Worm (Caenorhabditis elegans): ENCODE results near the gene R01H2.2.

Gene R01H2.2

DNA sequence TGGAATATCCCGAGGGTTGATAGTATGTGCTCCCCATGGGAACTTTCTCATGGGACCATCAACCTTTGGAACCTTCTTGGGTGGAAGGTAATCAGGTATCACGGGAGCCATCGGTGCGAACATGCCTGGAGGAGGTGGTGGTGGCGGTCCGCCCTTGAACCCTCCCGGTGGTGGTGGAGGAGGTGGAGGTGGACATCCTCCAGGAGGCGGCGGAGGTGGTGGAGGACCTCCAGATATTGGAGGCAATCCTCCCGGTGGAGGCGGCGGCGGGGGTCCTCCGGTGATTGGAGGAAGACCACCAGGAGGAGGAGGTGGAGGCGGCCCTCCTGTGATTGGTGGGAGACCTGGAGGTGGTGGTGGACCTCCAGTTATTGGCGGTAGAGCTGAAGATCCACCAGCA lies 30.5 kb upstream of the R01H2.2 start:
- TF ChIP-seq unc-62 (GFP tag; optimal IDR thresholded peaks at IDR 0.05): no peak

DNA sequence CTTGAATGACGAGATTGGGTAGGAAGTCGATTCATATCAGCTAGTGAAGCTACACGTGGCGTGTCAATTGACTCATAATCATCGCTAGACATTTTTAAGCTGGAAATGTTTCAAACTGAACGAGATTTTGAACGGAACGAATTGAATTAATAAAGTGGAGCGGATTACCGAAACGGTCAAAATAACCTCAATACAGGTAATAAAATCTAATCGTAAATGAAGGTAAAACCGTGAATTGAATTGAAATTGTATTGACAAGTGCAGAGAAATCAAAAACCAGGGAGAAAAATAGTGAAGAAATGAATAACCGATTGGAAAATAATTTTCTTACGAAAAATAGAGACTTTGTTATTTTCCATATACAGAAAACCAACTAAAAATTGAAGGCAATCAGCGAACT lies 27.2 kb upstream of the R01H2.2 start, which contains the start of gene cyk-1:
Gene cyk-1, minus strand, starts transcription at position 101 of the 400 bp plus-strand sequence.
- TF ChIP-seq lin-39 (tag; optimal IDR thresholded peaks at IDR 0.05): no peak
- TF ChIP-seq ZK546.5 (tag; optimal IDR thresholded peaks at IDR 0.05): no peak
- TF ChIP-seq fkh-10 (GFP tag; optimal IDR thresholded peaks at IDR 0.05): no peak
- TF ChIP-seq pqm-1 (tag; optimal IDR thresholded peaks at IDR 0.05): no peak
- TF ChIP-seq nhr-23 (tag; optimal IDR thresholded peaks at IDR 0.05): no peak
- no peak for TF ChIP-seq mdl-1 (tag; optimal IDR thresholded peaks at IDR 0.05)
- no peak for TF ChIP-seq ceh-16 (tag; optimal IDR thresholded peaks at IDR 0.05)
- no peak for TF ChIP-seq ceh-82 (tag; optimal IDR thresholded peaks at IDR 0.05)
- TF ChIP-seq nhr-11 (tag; optimal IDR thresholded peaks at IDR 0.05): no peak
- TF ChIP-seq ceh-9 (tag; optimal IDR thresholded peaks at IDR 0.05): no peak
- TF ChIP-seq eor-1 (tag; optimal IDR thresholded peaks at IDR 0.05): no peak
- no peak for TF ChIP-seq elt-2 (tag; optimal IDR thresholded peaks at IDR 0.05)
- no peak for TF ChIP-seq zag-1 (tag; optimal IDR thresholded peaks at IDR 0.05)
- TF ChIP-seq nfya-1 (tag; optimal IDR thresholded peaks at IDR 0.05; ENCODE audit: insufficient read depth): no peak
- no peak for TF ChIP-seq ama-1 (optimal IDR thresholded peaks at IDR 0.05)
- TF ChIP-seq tbx-2 (tag; optimal IDR thresholded peaks at IDR 0.05): no peak

ce11 chrIII:7030044-7030804 lies 26.1 kb upstream of the R01H2.2 start:
- TF ChIP-seq egl-27 (tag; optimal IDR thresholded peaks at IDR 0.05): peak; percentile 34
- no peak for TF ChIP-seq egl-5 (tag; optimal IDR thresholded peaks at IDR 0.05)
- no peak for TF ChIP-seq ceh-28 (tag; optimal IDR thresholded peaks at IDR 0.05)
- TF ChIP-seq nhr-12 (tag; optimal IDR thresholded peaks at IDR 0.05): no peak
- no peak for TF ChIP-seq sea-2 (GFP tag; optimal IDR thresholded peaks at IDR 0.05)
- TF ChIP-seq nfya-1 (tag; optimal IDR thresholded peaks at IDR 0.05; ENCODE audit: insufficient read depth): peak; percentile 53
- no peak for TF ChIP-seq nhr-23 (tag; optimal IDR thresholded peaks at IDR 0.05)
- TF ChIP-seq nhr-43 (tag; optimal IDR thresholded peaks at IDR 0.05; ENCODE audit: poor library complexity, severe bottlenecking): peak; percentile 32
- TF ChIP-seq zag-1 (tag; optimal IDR thresholded peaks at IDR 0.05): no peak
- no peak for TF ChIP-seq aly-2 (tag; optimal IDR thresholded peaks at IDR 0.05)
- TF ChIP-seq snpc-4 (tag; optimal IDR thresholded peaks at IDR 0.05): peak; percentile 94
- TF ChIP-seq nhr-67 (tag; optimal IDR thresholded peaks at IDR 0.05): no peak
- TF ChIP-seq mml-1 (tag; optimal IDR thresholded peaks at IDR 0.05): no peak
- no peak for TF ChIP-seq nhr-76 (tag; optimal IDR thresholded peaks at IDR 0.05)
- no peak for TF ChIP-seq pqm-1 (tag; optimal IDR thresholded peaks at IDR 0.05)
- TF ChIP-seq skn-1 (tag; optimal IDR thresholded peaks at IDR 0.05): no peak
- peak; percentile 42 for TF ChIP-seq pha-4 (tag; optimal IDR thresholded peaks at IDR 0.05)
- TF ChIP-seq lin-15B (tag; optimal IDR thresholded peaks at IDR 0.05): peak; percentile 9
- TF ChIP-seq unc-62 (GFP tag; optimal IDR thresholded peaks at IDR 0.05): no peak
- no peak for TF ChIP-seq tbx-2 (tag; optimal IDR thresholded peaks at IDR 0.05)
- TF ChIP-seq hmg-11 (tag; optimal IDR thresholded peaks at IDR 0.05): peak; percentile 50
- TF ChIP-seq ztf-4 (tag; optimal IDR thresholded peaks at IDR 0.05): no peak
- no peak for TF ChIP-seq unc-39 (tag; optimal IDR thresholded peaks at IDR 0.05)
- no peak for TF ChIP-seq jun-1 (tag; optimal IDR thresholded peaks at IDR 0.05)
- no peak for TF ChIP-seq elt-1 (tag; optimal IDR thresholded peaks at IDR 0.05)
- no peak for TF ChIP-seq lin-39 (tag; optimal IDR thresholded peaks at IDR 0.05)
- TF ChIP-seq eor-1 (tag; optimal IDR thresholded peaks at IDR 0.05): no peak
- TF ChIP-seq elt-2 (tag; optimal IDR thresholded peaks at IDR 0.05): peak; percentile 17
- no peak for TF ChIP-seq R02D3.7 (tag; optimal IDR thresholded peaks at IDR 0.05)

- TF ChIP-seq nhr-11 (tag; optimal IDR thresholded peaks at IDR 0.05): no peak
- no peak for TF ChIP-seq unc-39 (tag; optimal IDR thresholded peaks at IDR 0.05)
- no peak for TF ChIP-seq daf-12 (tag; optimal IDR thresholded peaks at IDR 0.05)
- TF ChIP-seq ceh-28 (tag; optimal IDR thresholded peaks at IDR 0.05): no peak
- no peak for TF ChIP-seq ZK546.5 (tag; optimal IDR thresholded peaks at IDR 0.05)
- TF ChIP-seq eor-1 (tag; optimal IDR thresholded peaks at IDR 0.05): no peak
- peak; percentile 46 for TF ChIP-seq nhr-25 (tag; optimal IDR thresholded peaks at IDR 0.05)
- no peak for TF ChIP-seq aly-2 (tag; optimal IDR thresholded peaks at IDR 0.05)
- no peak for TF ChIP-seq nhr-237 (tag; optimal IDR thresholded peaks at IDR 0.05)
- TF ChIP-seq snpc-4 (tag; optimal IDR thresholded peaks at IDR 0.05): no peak
- TF ChIP-seq ceh-82 (tag; optimal IDR thresholded peaks at IDR 0.05): no peak
- TF ChIP-seq tbx-2 (tag; optimal IDR thresholded peaks at IDR 0.05): no peak
- TF ChIP-seq nhr-76 (tag; optimal IDR thresholded peaks at IDR 0.05): no peak
- TF ChIP-seq jun-1 (tag; optimal IDR thresholded peaks at IDR 0.05): no peak
- TF ChIP-seq pha-4 (tag; optimal IDR thresholded peaks at IDR 0.05): peak; percentile 19
- no peak for TF ChIP-seq nhr-23 (tag; optimal IDR thresholded peaks at IDR 0.05)
Measured at ce11 chrIII:7032070-7032469, 24.3 kb upstream of the R01H2.2 start.
